Worm (Caenorhabditis elegans) whole organism, L3 larva: ENCODE data around the gene T15B7.8.

Experiments used
- ama-1 ChIP-seq: fragments of 150-350 bp; optimal IDR thresholded peaks from 2 replicates; lab custom pipeline; 2018
- lin-15B ChIP-seq: fragments of 150-350 bp; optimal IDR thresholded peaks from 2 replicates; lab custom pipeline; 2014; ENCODE audit warnings: missing biosample characterization, missing genetic modification characterization
- lin-39 ChIP-seq: fragments of 150-350 bp; optimal IDR thresholded peaks from 2 replicates; lab custom pipeline; 2018; ENCODE audit warnings: missing biosample characterization, missing genetic modification reagents, missing genetic modification characterization
- nhr-11 ChIP-seq: fragments of 150-350 bp; optimal IDR thresholded peaks from 2 replicates; lab custom pipeline; 2014; ENCODE audit warnings: missing biosample characterization, missing genetic modification characterization
- nhr-12 ChIP-seq: fragments of 150-350 bp; optimal IDR thresholded peaks from 2 replicates; lab custom pipeline; 2014; ENCODE audit warnings: missing biosample characterization, missing genetic modification characterization
- pqm-1 ChIP-seq: fragments of 150-350 bp; optimal IDR thresholded peaks from 2 replicates; lab custom pipeline; 2017; ENCODE audit warnings: missing biosample characterization, missing genetic modification characterization, inconsistent platforms

ce11 chrV:6875795-6876194, 54.2 kb downstream of the T15B7.8 start:
- TF ChIP-seq pqm-1 (tag; lab: Kevin White, UChicago): no peak
- no peak for TF ChIP-seq lin-39 (tag; lab: Kevin White, UChicago)
- TF ChIP-seq nhr-11 (tag; lab: Kevin White, UChicago): no peak
- TF ChIP-seq ama-1 (lab: Kevin White, UChicago): no peak
- no peak for TF ChIP-seq lin-15B (tag; lab: Kevin White, UChicago)
- no peak for TF ChIP-seq nhr-12 (tag; lab: Kevin White, UChicago)
